Worm (Caenorhabditis elegans) whole organism, midembryonic: ENCODE measurements around the gene ZC204.6.

Experiments used
- T22C8.4 ChIP-seq: fragments of 200-800 bp; sonication (Bioruptor generic); IDR thresholded peaks from 2 replicates; pipeline ENCODE4 v1.3.6; 2022; ENCODE audit warnings: missing genetic modification characterization, missing compliant biosample characterization
- cog-1 ChIP-seq: sonication (generic microtip); optimal IDR thresholded peaks from 2 replicates; lab custom pipeline; 2016; ENCODE audit warnings: missing genetic modification characterization, missing compliant biosample characterization
- flt-1 ChIP-seq: fragments of 200-800 bp; sonication (Bioruptor generic); IDR thresholded peaks from 2 replicates; pipeline ENCODE4 v1.3.6; 2022; ENCODE audit warnings: missing genetic modification characterization, missing compliant biosample characterization
- klf-2 ChIP-seq: fragments of 200-800 bp; sonication (Bioruptor generic); conservative IDR thresholded peaks from 2 replicates; pipeline ENCODE4 v1.3.6; 2022; ENCODE audit warnings: missing genetic modification reagents, missing genetic modification characterization, missing compliant biosample characterization
- med-1 ChIP-seq: sonication (generic microtip); optimal IDR thresholded peaks from 2 replicates; lab custom pipeline; 2017; ENCODE audit warnings: missing genetic modification characterization, mild to moderate bottlenecking, missing compliant biosample characterization, antibody characterized with exemption, missing genetic modification reagents; ENCODE audit not compliant: insufficient read depth
- ref-1 ChIP-seq: fragments of 200-800 bp; sonication (Bioruptor generic); conservative IDR thresholded peaks from 2 replicates; pipeline ENCODE4 v1.3.6; 2022; ENCODE audit warnings: missing genetic modification reagents, missing genetic modification characterization, missing compliant biosample characterization
- tab-1 ChIP-seq: fragments of 200-800 bp; sonication (Bioruptor generic); IDR thresholded peaks from 2 replicates; pipeline ENCODE4 v1.3.6; 2022; ENCODE audit warnings: missing genetic modification characterization, missing compliant biosample characterization
- ztf-23 ChIP-seq: fragments of 200-800 bp; sonication (Bioruptor generic); IDR thresholded peaks from 2 replicates; pipeline ENCODE4 v1.3.6; 2022; ENCODE audit warnings: missing genetic modification reagents, missing genetic modification characterization, missing compliant biosample characterization
- ztf-29 ChIP-seq: fragments of 200-800 bp; sonication (Bioruptor generic); IDR thresholded peaks from 2 replicates; pipeline ENCODE4 v1.3.6; 2022; ENCODE audit warnings: missing genetic modification reagents, missing genetic modification characterization, missing compliant biosample characterization

The ZC204.6 gene

ce11 chrII:1644777-1645348 lies at the start of gene ZC204.6:
TSS of gene ZC204.6 (minus strand) at chrII:1644827.
- TF ChIP-seq ztf-29 (no peak), cog-1 (tag; lab: Kevin White, UChicago) (no peak), klf-2 (GFP tag; lab: Robert Waterston, UW) (no peak), flt-1 (GFP tag; lab: Robert Waterston, UW) (no peak), tab-1 (GFP tag; lab: Robert Waterston, UW) (no peak), T22C8.4 (GFP tag; lab: Robert Waterston, UW) (no peak), ref-1 (GFP tag; lab: Robert Waterston, UW) (no peak), ztf-23 (GFP tag; lab: Robert Waterston, UW) (no peak), med-1 (GFP tag; lab: Kevin White, UChicago) (no peak)

- TF ChIP-seq med-1 (GFP tag; lab: Kevin White, UChicago) (no peak), cog-1 (tag; lab: Kevin White, UChicago) (no peak), ztf-23 (GFP tag; lab: Robert Waterston, UW) (no peak), flt-1 (GFP tag; lab: Robert Waterston, UW) (no peak), ztf-29 (no peak), klf-2 (GFP tag; lab: Robert Waterston, UW) (no peak), T22C8.4 (GFP tag; lab: Robert Waterston, UW) (no peak), ref-1 (GFP tag; lab: Robert Waterston, UW) (no peak), tab-1 (GFP tag; lab: Robert Waterston, UW) (no peak)
These were observed 48.2 kb upstream of the ZC204.6 start, which contains the start of gene fbxc-21 for ce11 chrII:1692827-1693226. TSS of gene fbxc-21 (minus strand) at chrII:1692927.

ce11 chrII:1691011-1691410 lies 46.4 kb upstream of the ZC204.6 start, which contains the start of gene fbxc-22:
TSS of gene fbxc-22 (minus strand) at chrII:1691111.
- TF ChIP-seq ztf-23 (GFP tag; lab: Robert Waterston, UW): no peak
- no peak for TF ChIP-seq ztf-29
- TF ChIP-seq med-1 (GFP tag; lab: Kevin White, UChicago): no peak
- no peak for TF ChIP-seq flt-1 (GFP tag; lab: Robert Waterston, UW)
- TF ChIP-seq cog-1 (tag; lab: Kevin White, UChicago): no peak
- TF ChIP-seq tab-1 (GFP tag; lab: Robert Waterston, UW): no peak
- TF ChIP-seq T22C8.4 (GFP tag; lab: Robert Waterston, UW): no peak
- TF ChIP-seq klf-2 (GFP tag; lab: Robert Waterston, UW): no peak
- no peak for TF ChIP-seq ref-1 (GFP tag; lab: Robert Waterston, UW)

ce11 chrII:1688813-1689212 lies 44.2 kb upstream of the ZC204.6 start, which contains the start of the genes fbxb-18 and fbxb-19:
TSS of gene fbxb-18 (minus strand) at chrII:1688913.
TSS of gene fbxb-19 (minus strand) at chrII:1689181.
- TF ChIP-seq klf-2 (GFP tag; lab: Robert Waterston, UW) (no peak), ref-1 (GFP tag; lab: Robert Waterston, UW) (no peak), flt-1 (GFP tag; lab: Robert Waterston, UW) (no peak)

ce11 chrII:1683742-1684141 lies 39.1 kb upstream of the ZC204.6 start, which contains the start of gene fbxb-25:
TSS of gene fbxb-25 (plus strand) at chrII:1684042.
- TF ChIP-seq ztf-29: no peak
- TF ChIP-seq T22C8.4 (GFP tag; lab: Robert Waterston, UW): no peak
- no peak for TF ChIP-seq klf-2 (GFP tag; lab: Robert Waterston, UW)
- TF ChIP-seq cog-1 (tag; lab: Kevin White, UChicago): no peak
- TF ChIP-seq ztf-23 (GFP tag; lab: Robert Waterston, UW): no peak

DNA sequence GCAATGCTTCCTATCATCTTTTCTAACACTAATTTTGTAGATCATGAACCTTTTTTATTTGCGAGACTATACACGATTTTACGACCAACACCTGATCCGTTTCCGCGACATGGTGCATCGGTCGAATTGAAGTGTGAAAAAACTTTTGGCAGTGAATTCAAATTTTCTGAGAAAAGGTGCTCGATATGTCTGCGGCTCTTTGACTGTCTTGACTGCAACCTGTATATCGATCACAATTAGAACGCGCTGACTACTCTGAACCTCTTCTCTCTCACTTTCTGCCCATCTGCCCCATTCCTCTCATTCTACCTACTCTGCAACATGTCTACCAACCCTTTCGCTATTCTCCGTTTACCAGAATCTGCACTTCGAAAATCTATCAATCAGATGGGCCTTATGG lies 37.6 kb upstream of the ZC204.6 start, which contains the start of gene fbxb-26:
fbxb-26 (plus strand) TSS at position 301 of the 400 bp plus-strand sequence.
- TF ChIP-seq T22C8.4 (GFP tag; lab: Robert Waterston, UW): no peak
- no peak for TF ChIP-seq cog-1 (tag; lab: Kevin White, UChicago)
- TF ChIP-seq ztf-23 (GFP tag; lab: Robert Waterston, UW): no peak
- no peak for TF ChIP-seq ztf-29
- no peak for TF ChIP-seq tab-1 (GFP tag; lab: Robert Waterston, UW)
- TF ChIP-seq flt-1 (GFP tag; lab: Robert Waterston, UW): no peak
- no peak for TF ChIP-seq ref-1 (GFP tag; lab: Robert Waterston, UW)
- no peak for TF ChIP-seq med-1 (GFP tag; lab: Kevin White, UChicago)
- no peak for TF ChIP-seq klf-2 (GFP tag; lab: Robert Waterston, UW)

DNA sequence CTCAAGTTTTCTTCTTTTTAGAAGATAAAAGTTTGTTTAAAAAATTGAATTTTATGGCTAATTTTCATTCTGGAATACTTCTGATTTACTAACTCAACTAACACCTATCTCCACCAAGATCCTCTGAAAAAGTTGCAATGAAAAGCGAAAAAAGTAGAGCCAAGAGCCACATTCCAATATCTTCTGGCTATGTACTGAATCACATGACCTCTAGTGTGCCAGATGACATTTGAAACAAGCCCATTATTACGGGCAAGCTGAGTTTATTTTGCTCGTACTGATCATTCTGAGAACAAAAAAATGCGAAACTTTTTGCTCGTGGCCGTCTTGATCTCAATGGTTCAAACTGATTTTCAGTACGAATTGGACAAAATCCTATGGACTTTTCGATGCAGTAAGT lies 34.5 kb upstream of the ZC204.6 start, which contains the start of gene irld-36:
irld-36 (plus strand) TSS at position 301 of the 400 bp plus-strand sequence.
- TF ChIP-seq klf-2 (GFP tag; lab: Robert Waterston, UW) (no peak), T22C8.4 (GFP tag; lab: Robert Waterston, UW) (no peak), tab-1 (GFP tag; lab: Robert Waterston, UW) (no peak), flt-1 (GFP tag; lab: Robert Waterston, UW) (no peak), ztf-29 (no peak), med-1 (GFP tag; lab: Kevin White, UChicago) (no peak), ref-1 (GFP tag; lab: Robert Waterston, UW) (no peak), cog-1 (tag; lab: Kevin White, UChicago) (no peak)

ce11 chrII:1676088-1676487 lies 31.5 kb upstream of the ZC204.6 start, which contains the start of gene fbxb-17:
TSS of gene fbxb-17 (plus strand) at chrII:1676388.
- TF ChIP-seq ztf-23 (GFP tag; lab: Robert Waterston, UW) (no peak), cog-1 (tag; lab: Kevin White, UChicago) (no peak), flt-1 (GFP tag; lab: Robert Waterston, UW) (no peak), klf-2 (GFP tag; lab: Robert Waterston, UW) (no peak)

- TF ChIP-seq klf-2 (GFP tag; lab: Robert Waterston, UW): no peak
- TF ChIP-seq tab-1 (GFP tag; lab: Robert Waterston, UW): no peak
- no peak for TF ChIP-seq med-1 (GFP tag; lab: Kevin White, UChicago)
- no peak for TF ChIP-seq ztf-23 (GFP tag; lab: Robert Waterston, UW)
- no peak for TF ChIP-seq T22C8.4 (GFP tag; lab: Robert Waterston, UW)
- no peak for TF ChIP-seq ref-1 (GFP tag; lab: Robert Waterston, UW)
- no peak for TF ChIP-seq ztf-29
- no peak for TF ChIP-seq flt-1 (GFP tag; lab: Robert Waterston, UW)
- no peak for TF ChIP-seq cog-1 (tag; lab: Kevin White, UChicago)
These were observed 28.0 kb upstream of the ZC204.6 start for ce11 chrII:1672673-1673072.
